Fruit fly (Drosophila melanogaster): ENCODE measurements around the gene CG10375.
A peak's percentile ranks its signal among the peaks of the same experiment; 100 is the strongest.

Gene CG10375

dm6 chr3R:23757912-23758607 is 9.5 kb upstream of the CG10375 start, which contains the start of the genes PTPMT1 and Hrd3 (continued):
- TF ChIP-seq CG4854 (GFP tag; optimal IDR thresholded peaks at IDR 0.05): peak; percentile 97
- peak; percentile 83 for TF ChIP-seq CG11696 (GFP tag; IDR thresholded peaks at IDR 0.05)
- peak; percentile 94 for TF ChIP-seq wor (GFP tag; IDR thresholded peaks at IDR 0.05)
- peak; percentile 86 for TF ChIP-seq Taf1 (GFP tag; IDR thresholded peaks at IDR 0.05)
- peak; percentile 97 for TF ChIP-seq unpg (GFP tag; optimal IDR thresholded peaks at IDR 0.05)
- TF ChIP-seq CG16779 (GFP tag; IDR thresholded peaks at IDR 0.05): peak; percentile 85
- peak; percentile 94 for TF ChIP-seq ttk (GFP tag; IDR thresholded peaks at IDR 0.05)
- peak; percentile 98 for TF ChIP-seq CG1529 (GFP tag; optimal IDR thresholded peaks at IDR 0.05)
- TF ChIP-seq lab (GFP tag; optimal IDR thresholded peaks at IDR 0.05): peak; percentile 98
- TF ChIP-seq zfh2 (GFP tag; optimal IDR thresholded peaks at IDR 0.05): peak; percentile 99
- no peak for TF ChIP-seq zen2 (GFP tag; IDR thresholded peaks at IDR 0.05; ENCODE audit: partially characterized antibody)
- TF ChIP-seq Tbp (GFP tag; optimal IDR thresholded peaks at IDR 0.05): no peak
- peak; percentile 91 for TF ChIP-seq btn (GFP tag; optimal IDR thresholded peaks at IDR 0.05)
- TF ChIP-seq disco-r (GFP tag; optimal IDR thresholded peaks at IDR 0.05): peak; percentile 93
- TF ChIP-seq CG34224 (GFP tag; IDR thresholded peaks at IDR 0.05; ENCODE audit: partially characterized antibody): no peak
- peak; percentile 89 for TF ChIP-seq CG4707 (GFP tag; optimal IDR thresholded peaks at IDR 0.05)
- peak; percentile 99 for TF ChIP-seq Abd-B (GFP tag; optimal IDR thresholded peaks at IDR 0.05)
- TF ChIP-seq pros (GFP tag; optimal IDR thresholded peaks at IDR 0.05): peak; percentile 77
- no peak for TF ChIP-seq Doc3 (GFP tag; IDR thresholded peaks at IDR 0.05; ENCODE audit: partially characterized antibody)
- TF ChIP-seq Ravus (GFP tag; IDR thresholded peaks at IDR 0.05): peak; percentile 87
- peak; percentile 96 for TF ChIP-seq vvl (GFP tag; IDR thresholded peaks at IDR 0.05)
- TF ChIP-seq Mes4 (GFP tag; optimal IDR thresholded peaks at IDR 0.05): peak; percentile 96
- peak; percentile 96 for TF ChIP-seq Lhr (GFP tag; optimal IDR thresholded peaks at IDR 0.05)
- peak; percentile 96 for TF ChIP-seq psq (GFP tag; optimal IDR thresholded peaks at IDR 0.05)
- TF ChIP-seq zf30C (GFP tag; optimal IDR thresholded peaks at IDR 0.05): peak; percentile 19
- TF ChIP-seq Camta (GFP tag; optimal IDR thresholded peaks at IDR 0.05): peak; percentile 97
- TF ChIP-seq schlank (tag; optimal IDR thresholded peaks at IDR 0.05): peak; percentile 93
- no peak for TF ChIP-seq cad (GFP tag; optimal IDR thresholded peaks at IDR 0.05)
- TF ChIP-seq Rfx (GFP tag; IDR thresholded peaks at IDR 0.05): peak; percentile 97
- 0 out of 2 replicates have a peak, but pooled peaks have one; percentile 26 for TF ChIP-seq Scr (GFP tag; IDR thresholded peaks at IDR 0.05; ENCODE audit: partially characterized antibody)
- TF ChIP-seq gem (tag; optimal IDR thresholded peaks at IDR 0.05): peak; percentile 99
- TF ChIP-seq CTCF (GFP tag; optimal IDR thresholded peaks at IDR 0.05): peak; percentile 76
- peak; percentile 93 for TF ChIP-seq CG10431 (GFP tag; optimal IDR thresholded peaks at IDR 0.05)
- TF ChIP-seq Hr39 (optimal IDR thresholded peaks at IDR 0.05): no peak
- peak; percentile 97 for TF ChIP-seq CG2875 (GFP tag; optimal IDR thresholded peaks at IDR 0.05)
- TF ChIP-seq CG10321 (GFP tag; IDR thresholded peaks at IDR 0.05): peak; percentile 70
- peak; percentile 96 for TF ChIP-seq CG8944 (GFP tag; optimal IDR thresholded peaks at IDR 0.05)
- TF ChIP-seq CG5953 (GFP tag; IDR thresholded peaks at IDR 0.05): peak; percentile 82
- peak; percentile 98 for TF ChIP-seq CG10267 (tag; optimal IDR thresholded peaks at IDR 0.05)
- TF ChIP-seq CG10654 (GFP tag; optimal IDR thresholded peaks at IDR 0.05): peak; percentile 98
- TF ChIP-seq CoRest (tag; optimal IDR thresholded peaks at IDR 0.05): peak; percentile 100
- TF ChIP-seq CG9932 (GFP tag; IDR thresholded peaks at IDR 0.05): peak; percentile 97
- no peak for TF ChIP-seq CG1832 (GFP tag; optimal IDR thresholded peaks at IDR 0.05)
- TF ChIP-seq Mrtf (GFP tag; IDR thresholded peaks at IDR 0.05): peak; percentile 95
- peak; percentile 93 for TF ChIP-seq repo (GFP tag; optimal IDR thresholded peaks at IDR 0.05)
- peak; percentile 93 for TF ChIP-seq Drgx (GFP tag; IDR thresholded peaks at IDR 0.05)
- peak; percentile 93 for TF ChIP-seq oc (tag; optimal IDR thresholded peaks at IDR 0.05)
- peak; percentile 84 for TF ChIP-seq CG12769 (tag; optimal IDR thresholded peaks at IDR 0.05)
- TF ChIP-seq Adf1 (GFP tag; IDR thresholded peaks at IDR 0.05): peak; percentile 79
- TF ChIP-seq stwl (tag; optimal IDR thresholded peaks at IDR 0.05): peak; percentile 72
- peak; percentile 95 for TF ChIP-seq salm (tag; optimal IDR thresholded peaks at IDR 0.05)

All from whole organism, embryonic.